Fruit fly (Drosophila melanogaster) whole organism, embryonic: Measurements from ENCODE around the gene CG7309.

Source experiments
- CG12391 ChIP-seq: fragments of 200-800 bp; sonication (Bioruptor generic); optimal IDR thresholded peaks from 3 replicates; lab custom pipeline; 2018; ENCODE audit warnings: missing biosample characterization, mild to moderate bottlenecking, missing genetic modification characterization, moderate library complexity
- CG13287 ChIP-seq: fragments of 200-800 bp; sonication (Bioruptor generic); IDR thresholded peaks from 2 replicates; pipeline ENCODE4 v1.3.6; 2022; ENCODE audit warnings: missing biosample characterization, missing genetic modification characterization; ENCODE audit not compliant: partially characterized antibody
- CG34376 ChIP-seq: fragments of 200-800 bp; sonication (Bioruptor generic); optimal IDR thresholded peaks from 2 replicates; lab custom pipeline; 2018; ENCODE audit warnings: missing biosample characterization, mild to moderate bottlenecking, missing genetic modification characterization
- CG7271 ChIP-seq: fragments of 200-800 bp; sonication (Bioruptor generic); optimal IDR thresholded peaks from 2 replicates; lab custom pipeline; 2018; ENCODE audit warnings: missing biosample characterization, mild to moderate bottlenecking, missing genetic modification characterization, moderate library complexity
- Xrp1 ChIP-seq: fragments of 200-800 bp; sonication (Bioruptor generic); IDR thresholded peaks from 2 replicates; pipeline ENCODE4 v1.3.6; 2022; ENCODE audit warnings: missing biosample characterization, missing genetic modification characterization
- cg ChIP-seq: fragments of 200-800 bp; sonication (Bioruptor generic); optimal IDR thresholded peaks from 3 replicates; lab custom pipeline; 2019; ENCODE audit warnings: missing biosample characterization, mild to moderate bottlenecking, missing genetic modification characterization, moderate library complexity
- eve ChIP-seq, 2 experiments: fragments of >200 bp; optimal IDR thresholded peaks; 2 replicates each; lab custom pipeline; 2017; ENCODE audit warnings: missing biosample characterization in 2 of 2, missing genetic modification characterization in 2 of 2
- hb ChIP-seq: fragments of 200-800 bp; sonication (Bioruptor generic); IDR thresholded peaks from 3 replicates; pipeline ENCODE4 v1.3.6; 2022; ENCODE audit warnings: missing biosample characterization, missing genetic modification characterization; ENCODE audit not compliant: partially characterized antibody

dm6 chr2L:10901685-10902084 is 7.0 kb downstream of the CG7309 start, which contains the start of gene CG14070:
- TF ChIP-seq Xrp1 (no peak), hb (no peak), cg (GFP tag; lab: Kevin White, UChicago) (no peak), CG7271 (tag; lab: Kevin White, UChicago) (no peak), eve (GFP tag; optimal IDR thresholded peaks at IDR 0.05; lab: Kevin White, UChicago) (no peak), CG13287 (GFP tag; lab: Robert Waterston, UW) (no peak), CG12391 (tag; lab: Kevin White, UChicago) (no peak), CG34376 (GFP tag; lab: Kevin White, UChicago) (no peak)
